Fruit fly (Drosophila melanogaster) whole organism, adult: ENCODE results near the gene TBC1d7.

Experiments used
- CG11617 ChIP-seq: fragments of 200-800 bp; sonication (Bioruptor generic); optimal IDR thresholded peaks from 2 replicates; lab custom pipeline; 2017; ENCODE audit warnings: mild to moderate bottlenecking, missing biosample characterization, missing genetic modification reagents, missing genetic modification characterization
- CG12768 ChIP-seq: fragments of 200-800 bp; sonication (Bioruptor generic); optimal IDR thresholded peaks from 2 replicates; lab custom pipeline; 2017; ENCODE audit warnings: missing biosample characterization, missing genetic modification characterization, mild to moderate bottlenecking, moderate library complexity, missing genetic modification reagents
- CG14711 ChIP-seq: fragments of 200-800 bp; sonication (Bioruptor generic); optimal IDR thresholded peaks from 2 replicates; lab custom pipeline; 2018; ENCODE audit warnings: missing biosample characterization, mild to moderate bottlenecking, missing genetic modification characterization, moderate library complexity
- CG1620 ChIP-seq: fragments of 200-800 bp; sonication (Bioruptor generic); optimal IDR thresholded peaks from 2 replicates; lab custom pipeline; 2016; ENCODE audit warnings: missing biosample characterization, missing genetic modification characterization
- CG33017 ChIP-seq: fragments of 200-800 bp; sonication (Bioruptor generic); optimal IDR thresholded peaks from 2 replicates; lab custom pipeline; 2018; ENCODE audit warnings: missing biosample characterization, mild to moderate bottlenecking, missing genetic modification characterization, moderate library complexity
- CG5204 ChIP-seq: fragments of 200-800 bp; sonication (Bioruptor generic); optimal IDR thresholded peaks from 2 replicates; lab custom pipeline; 2016; ENCODE audit warnings: missing biosample characterization, missing genetic modification characterization
- CG7045 ChIP-seq: fragments of 200-800 bp; sonication (Bioruptor generic); optimal IDR thresholded peaks from 2 replicates; lab custom pipeline; 2017; ENCODE audit warnings: missing biosample characterization, mild to moderate bottlenecking, missing genetic modification characterization
- CG7101 ChIP-seq: fragments of 200-800 bp; sonication (Bioruptor generic); optimal IDR thresholded peaks from 2 replicates; lab custom pipeline; 2018; ENCODE audit warnings: missing biosample characterization, mild to moderate bottlenecking, missing genetic modification characterization, moderate library complexity
- Clk ChIP-seq: fragments of 200-800 bp; sonication (Bioruptor generic); optimal IDR thresholded peaks from 2 replicates; lab custom pipeline; 2017; ENCODE audit warnings: missing biosample characterization, missing genetic modification characterization
- Crg-1 ChIP-seq: fragments of 200-800 bp; sonication (Bioruptor generic); optimal IDR thresholded peaks from 2 replicates; lab custom pipeline; 2016; ENCODE audit warnings: missing biosample characterization, missing genetic modification characterization
- Hr96 ChIP-seq: fragments of 200-800 bp; sonication (Bioruptor generic); optimal IDR thresholded peaks from 2 replicates; lab custom pipeline; 2016; ENCODE audit warnings: missing biosample characterization, missing genetic modification characterization
- Mnt ChIP-seq: fragments of 200-800 bp; sonication (Bioruptor generic); optimal IDR thresholded peaks from 2 replicates; lab custom pipeline; 2016; ENCODE audit warnings: missing biosample characterization, mild to moderate bottlenecking, missing genetic modification characterization
- bab1 ChIP-seq: fragments of 200-800 bp; sonication (Bioruptor generic); optimal IDR thresholded peaks from 3 replicates; lab custom pipeline; 2019; ENCODE audit warnings: missing biosample characterization, mild to moderate bottlenecking, missing genetic modification characterization, moderate library complexity
- cic ChIP-seq: fragments of 200-800 bp; sonication (Bioruptor generic); optimal IDR thresholded peaks from 2 replicates; lab custom pipeline; 2017; ENCODE audit warnings: missing biosample characterization, mild to moderate bottlenecking, missing genetic modification characterization, moderate library complexity
- cnc ChIP-seq, 2 experiments: fragments of >200 bp; optimal IDR thresholded peaks; 2 replicates each; lab custom pipeline; 2017
- kay ChIP-seq: fragments of 200-800 bp; sonication (Bioruptor generic); peaks from one replicate; lab custom pipeline; 2016; ENCODE audit warnings: missing biosample characterization, missing genetic modification characterization, borderline replicate concordance
- ovo ChIP-seq: fragments of 200-800 bp; sonication (Bioruptor generic); optimal IDR thresholded peaks from 2 replicates; lab custom pipeline; 2016; ENCODE audit warnings: missing biosample characterization, missing genetic modification characterization
- pad ChIP-seq: fragments of 200-800 bp; sonication (Bioruptor generic); optimal IDR thresholded peaks from 3 replicates; lab custom pipeline; 2017; ENCODE audit warnings: missing biosample characterization, missing genetic modification characterization, mild to moderate bottlenecking, moderate library complexity, missing genetic modification reagents
- tj ChIP-seq: fragments of 200-800 bp; sonication (Bioruptor generic); optimal IDR thresholded peaks from 3 replicates; lab custom pipeline; 2017; ENCODE audit warnings: missing biosample characterization, mild to moderate bottlenecking, missing genetic modification characterization, moderate library complexity
- toe ChIP-seq: fragments of 200-800 bp; sonication (Bioruptor generic); optimal IDR thresholded peaks from 2 replicates; lab custom pipeline; 2016; ENCODE audit warnings: missing biosample characterization, missing genetic modification characterization

Gene TBC1d7

DNA sequence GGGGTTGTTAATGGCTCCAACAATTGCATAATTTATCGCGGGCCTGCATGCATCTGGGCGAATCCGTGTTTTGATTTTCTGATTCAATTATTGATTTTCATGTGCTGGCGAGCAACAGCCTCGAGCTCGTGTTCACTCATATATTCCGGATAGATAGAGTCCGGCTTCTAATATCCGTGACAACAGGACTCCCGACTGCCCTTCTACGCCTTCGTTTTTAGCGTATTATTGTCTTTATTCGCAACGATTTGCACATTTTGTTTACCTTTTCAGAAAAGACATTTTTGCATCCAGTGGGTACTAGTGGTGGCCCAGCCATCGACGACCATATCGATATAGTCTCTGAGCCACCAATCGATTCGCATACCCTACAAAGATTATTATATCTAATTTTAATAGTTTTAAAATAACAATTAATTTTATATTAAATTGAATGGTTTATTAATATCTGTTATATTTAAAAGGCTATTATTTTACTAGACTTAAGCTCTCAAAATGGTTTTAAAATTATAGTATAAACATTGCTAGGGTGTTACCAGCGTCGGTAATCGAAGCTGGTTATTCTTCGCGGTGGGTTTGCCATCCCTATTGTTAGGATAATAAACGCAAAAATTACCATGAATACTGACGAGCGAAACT is at the start of gene TBC1d7, which contains the start of gene Myo95E:
Gene TBC1d7 (plus strand): TSS at position 555 of the 639 bp plus-strand sequence.
Gene Myo95E (minus strand): TSS at position 326 of the 639 bp plus-strand sequence.
- TF ChIP-seq toe (GFP tag; lab: Kevin White, UChicago) = no peak
- TF ChIP-seq CG14711 (tag; lab: Kevin White, UChicago) = peak; percentile 90
- peak; percentile 88 for TF ChIP-seq bab1 (GFP tag; lab: Kevin White, UChicago)
- peak; percentile 17 for TF ChIP-seq ovo (GFP tag; lab: Kevin White, UChicago)
- peak; percentile 86 for TF ChIP-seq CG11617 (GFP tag; lab: Kevin White, UChicago)
- no peak for TF ChIP-seq cnc (optimal IDR thresholded peaks at IDR 0.05; lab: Kevin White, UChicago)
- peak; percentile 45 for TF ChIP-seq Crg-1 (GFP tag; lab: Kevin White, UChicago)
- TF ChIP-seq kay (GFP tag; lab: Kevin White, UChicago) = no peak
- peak; percentile 91 for TF ChIP-seq CG12768 (GFP tag; lab: Kevin White, UChicago)
- TF ChIP-seq tj (GFP tag; lab: Kevin White, UChicago) = peak; percentile 50
- TF ChIP-seq pad (GFP tag; lab: Kevin White, UChicago) = peak; percentile 82
- peak; percentile 83 for TF ChIP-seq CG7045
- TF ChIP-seq Mnt (GFP tag; lab: Kevin White, UChicago) = peak; percentile 75
- peak; percentile 57 for TF ChIP-seq CG1620 (GFP tag; lab: Kevin White, UChicago)
- TF ChIP-seq CG5204 (GFP tag; lab: Kevin White, UChicago) = no peak
- TF ChIP-seq CG7101 (tag; lab: Kevin White, UChicago) = peak; percentile 94
- no peak for TF ChIP-seq Hr96
- TF ChIP-seq cic (GFP tag; lab: Kevin White, UChicago) = peak; percentile 34
- TF ChIP-seq CG33017 = peak; percentile 91
- peak; percentile 38 for TF ChIP-seq Clk (GFP tag; lab: Kevin White, UChicago)

DNA sequence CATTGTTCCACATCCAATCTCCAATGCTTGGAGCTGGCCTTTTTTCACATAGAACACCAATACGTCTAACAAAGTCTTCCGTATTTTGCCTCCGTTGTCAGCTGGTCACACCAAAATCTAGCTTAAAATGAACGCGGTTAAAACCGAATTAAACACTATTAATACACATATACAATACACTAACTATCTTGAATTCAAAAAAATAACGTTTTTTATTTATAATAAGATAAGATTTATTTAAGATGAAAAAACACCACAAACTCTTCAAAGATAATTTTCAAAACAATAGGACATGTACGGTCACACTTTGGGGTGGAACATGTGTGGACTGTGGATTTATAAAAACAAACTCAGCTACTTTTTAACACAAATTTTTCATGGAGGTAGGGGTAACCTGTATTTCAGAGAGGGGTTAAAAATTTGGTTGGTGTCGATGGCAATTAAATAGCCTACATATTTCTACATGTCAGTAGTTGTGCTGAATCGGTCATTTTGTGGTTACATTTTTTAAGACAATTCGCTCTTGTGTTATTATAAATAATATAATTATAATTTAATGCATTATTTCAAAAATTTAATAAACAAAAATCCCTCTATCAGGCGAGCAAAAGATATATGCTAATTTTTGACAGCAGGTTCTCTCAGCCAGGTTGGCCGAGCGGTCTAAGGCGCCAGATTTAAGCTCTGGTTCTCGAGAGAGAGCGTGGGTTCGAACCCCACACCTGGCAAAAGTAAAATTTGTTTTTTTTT is 49.0 kb upstream of the TBC1d7 start, which contains the start of gene CG13605:
Gene CG13605 (minus strand): TSS at position 70 of the 750 bp plus-strand sequence.
- TF ChIP-seq CG12768 (GFP tag; lab: Kevin White, UChicago) (peak; percentile 78), CG11617 (GFP tag; lab: Kevin White, UChicago) (peak; percentile 73), CG7045 (peak; percentile 59), Clk (GFP tag; lab: Kevin White, UChicago) (peak; percentile 44), CG14711 (tag; lab: Kevin White, UChicago) (peak; percentile 69), Hr96 (peak; percentile 27), CG7101 (tag; lab: Kevin White, UChicago) (peak; percentile 68), CG33017 (peak; percentile 73), bab1 (GFP tag; lab: Kevin White, UChicago) (peak; percentile 84), cnc (optimal IDR thresholded peaks at IDR 0.05; lab: Kevin White, UChicago) (no peak), toe (GFP tag; lab: Kevin White, UChicago) (peak; percentile 71), CG5204 (GFP tag; lab: Kevin White, UChicago) (peak; percentile 64), Crg-1 (GFP tag; lab: Kevin White, UChicago) (peak; percentile 68), CG1620 (GFP tag; lab: Kevin White, UChicago) (peak; percentile 28), pad (GFP tag; lab: Kevin White, UChicago) (peak; percentile 62), ovo (GFP tag; lab: Kevin White, UChicago) (no peak), Mnt (GFP tag; lab: Kevin White, UChicago) (peak; percentile 59), tj (GFP tag; lab: Kevin White, UChicago) (peak; percentile 78), cic (GFP tag; lab: Kevin White, UChicago) (peak; percentile 27), kay (GFP tag; lab: Kevin White, UChicago) (no peak)

DNA sequence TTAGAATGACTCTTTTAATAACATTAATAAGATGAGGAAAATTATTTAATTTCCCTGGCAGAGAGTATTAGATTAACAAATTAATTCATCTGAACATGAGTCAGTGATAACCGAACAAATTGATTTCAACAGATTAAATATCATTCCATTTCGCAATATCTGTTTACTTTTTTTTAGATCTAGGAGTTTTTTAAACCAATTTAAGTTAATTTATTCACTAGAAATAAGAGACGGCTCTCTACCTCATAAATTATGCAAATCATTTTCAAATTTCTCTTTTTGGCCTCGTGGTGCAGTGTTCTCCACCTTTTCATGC is 48.5 kb upstream of the TBC1d7 start, which contains the start of gene Root:
Gene Root (plus strand): TSS at position 217 of the 316 bp plus-strand sequence.
- TF ChIP-seq CG1620 (GFP tag; lab: Kevin White, UChicago) (no peak), Crg-1 (GFP tag; lab: Kevin White, UChicago) (no peak), pad (GFP tag; lab: Kevin White, UChicago) (no peak), kay (GFP tag; lab: Kevin White, UChicago) (no peak), CG11617 (GFP tag; lab: Kevin White, UChicago) (no peak), Mnt (GFP tag; lab: Kevin White, UChicago) (no peak), CG7045 (no peak)

dm6 chr3R:24116180-24116579 is 45.3 kb upstream of the TBC1d7 start, which contains the start of gene CG13607:
TSS of gene CG13607 (minus strand) at chr3R:24116322.
- TF ChIP-seq CG14711 (tag; lab: Kevin White, UChicago) (no peak), Mnt (GFP tag; lab: Kevin White, UChicago) (no peak), cnc (optimal IDR thresholded peaks at IDR 0.05; lab: Kevin White, UChicago) (no peak), CG7101 (tag; lab: Kevin White, UChicago) (peak; percentile 18), cic (GFP tag; lab: Kevin White, UChicago) (peak; percentile 14), Hr96 (peak; percentile 27), CG12768 (GFP tag; lab: Kevin White, UChicago) (no peak), CG11617 (GFP tag; lab: Kevin White, UChicago) (peak; percentile 10), Crg-1 (GFP tag; lab: Kevin White, UChicago) (no peak), CG1620 (GFP tag; lab: Kevin White, UChicago) (no peak), Clk (GFP tag; lab: Kevin White, UChicago) (no peak), toe (GFP tag; lab: Kevin White, UChicago) (no peak), CG5204 (GFP tag; lab: Kevin White, UChicago) (peak; percentile 13), CG7045 (no peak), tj (GFP tag; lab: Kevin White, UChicago) (no peak), bab1 (GFP tag; lab: Kevin White, UChicago) (no peak)
